Fruit fly (Drosophila melanogaster): ENCODE data around the gene Rb97D.

Gene Rb97D

dm6 chr3R:26906711-26907510 lies 31.4 kb upstream of the Rb97D start (continued):
- no peak for TF ChIP-seq gem (tag; optimal IDR thresholded peaks at IDR 0.05)
- no peak for TF ChIP-seq Camta (GFP tag; optimal IDR thresholded peaks at IDR 0.05)
- 0 out of 2 replicates have a peak, but pooled peaks have one; percentile 34 for TF ChIP-seq sob (GFP tag; IDR thresholded peaks at IDR 0.05)
- TF ChIP-seq Trl (optimal IDR thresholded peaks at IDR 0.05): no peak
- no peak for TF ChIP-seq Trl (GFP tag; optimal IDR thresholded peaks at IDR 0.05)
- TF ChIP-seq CG16779 (GFP tag; IDR thresholded peaks at IDR 0.05): no peak
- TF ChIP-seq CG6791 (GFP tag; IDR thresholded peaks at IDR 0.05; ENCODE audit: partially characterized antibody): peak; percentile 19; the same call in 1 of the 3 replicates
- TF ChIP-seq Aef1 (GFP tag; IDR thresholded peaks at IDR 0.05): peak; percentile 35; the same call in 1 of the 3 replicates
- TF ChIP-seq HLH4C (GFP tag; IDR thresholded peaks at IDR 0.05; ENCODE audit: partially characterized antibody): peak; percentile 46; the same call in 1 of the 3 replicates
- TF ChIP-seq mam (GFP tag; optimal IDR thresholded peaks at IDR 0.05): peak; percentile 0
- TF ChIP-seq Atf6 (GFP tag; IDR thresholded peaks at IDR 0.05): peak; percentile 15; the same call in 1 of the 2 replicates
- TF ChIP-seq CG17802 (tag; optimal IDR thresholded peaks at IDR 0.05): no peak
- TF ChIP-seq Bteb2 (GFP tag; optimal IDR thresholded peaks at IDR 0.05): no peak
- TF ChIP-seq CG12219 (GFP tag; optimal IDR thresholded peaks at IDR 0.05): no peak
- no peak for TF ChIP-seq rib (GFP tag; IDR thresholded peaks at IDR 0.05)
- TF ChIP-seq CG30403 (GFP tag; optimal IDR thresholded peaks at IDR 0.05): peak; percentile 22
- no peak for TF ChIP-seq CG6813 (GFP tag; optimal IDR thresholded peaks at IDR 0.05)
- no peak; the same call in 1 of the 2 replicates for TF ChIP-seq tna (GFP tag; IDR thresholded peaks at IDR 0.05; ENCODE audit: partially characterized antibody)
- no peak for TF ChIP-seq CG11085 (GFP tag; IDR thresholded peaks at IDR 0.05)

- TF ChIP-seq chn (GFP tag; optimal IDR thresholded peaks at IDR 0.05) (no peak), maf-S (GFP tag; optimal IDR thresholded peaks at IDR 0.05) (no peak), peb (GFP tag; IDR thresholded peaks at IDR 0.05) (no peak), slbo (GFP tag; IDR thresholded peaks at IDR 0.05) (no peak), CG17612 (GFP tag; IDR thresholded peaks at IDR 0.05) (no peak), gt (GFP tag; IDR thresholded peaks at IDR 0.05) (no peak), Adf1 (GFP tag; IDR thresholded peaks at IDR 0.05) (no peak), hb (GFP tag; IDR thresholded peaks at IDR 0.05; ENCODE audit: partially characterized antibody) (no peak), zfh2 (GFP tag; optimal IDR thresholded peaks at IDR 0.05) (no peak), oc (tag; optimal IDR thresholded peaks at IDR 0.05) (no peak), lilli (GFP tag; optimal IDR thresholded peaks at IDR 0.05) (no peak), CG7357 (GFP tag; IDR thresholded peaks at IDR 0.05) (no peak), bbx (GFP tag; IDR thresholded peaks at IDR 0.05; ENCODE audit: partially characterized antibody) (no peak), slp2 (GFP tag; optimal IDR thresholded peaks at IDR 0.05) (no peak), CG10979 (tag; optimal IDR thresholded peaks at IDR 0.05) (no peak), h (optimal IDR thresholded peaks at IDR 0.05) (no peak), gem (tag; optimal IDR thresholded peaks at IDR 0.05) (no peak)
These were observed 30.5 kb upstream of the Rb97D start for dm6 chr3R:26906034-26906433.

dm6 chr3R:26899982-26900381 lies 24.4 kb upstream of the Rb97D start:
- TF ChIP-seq Pdp1 (GFP tag; optimal IDR thresholded peaks at IDR 0.05) (no peak), ara (GFP tag; IDR thresholded peaks at IDR 0.05) (peak; percentile 59; the same call in 1 of the 2 replicates), sisA (GFP tag; IDR thresholded peaks at IDR 0.05) (peak; percentile 67), cato (GFP tag; optimal IDR thresholded peaks at IDR 0.05; ENCODE audit: borderline replicate concordance) (no peak), CG13123 (GFP tag; optimal IDR thresholded peaks at IDR 0.05) (peak; percentile 8), BtbVII (GFP tag; optimal IDR thresholded peaks at IDR 0.05) (no peak), gcm (GFP tag; optimal IDR thresholded peaks at IDR 0.05) (no peak), CG5180 (GFP tag; optimal IDR thresholded peaks at IDR 0.05) (no peak), Stat92E (GFP tag; optimal IDR thresholded peaks at IDR 0.05) (no peak), CG4854 (GFP tag; optimal IDR thresholded peaks at IDR 0.05) (no peak), CG18764 (GFP tag; optimal IDR thresholded peaks at IDR 0.05) (peak; percentile 7), Usf (GFP tag; optimal IDR thresholded peaks at IDR 0.05) (no peak), Dad (GFP tag; optimal IDR thresholded peaks at IDR 0.05) (no peak), Ssrp (tag; optimal IDR thresholded peaks at IDR 0.05) (peak; percentile 55), Rx (GFP tag; IDR thresholded peaks at IDR 0.05) (0 out of 2 replicates have a peak, but pooled peaks have one; percentile 24)
